Worm (Caenorhabditis elegans): Measurements from ENCODE around the gene far-7.

- TF ChIP-seq unc-62 (GFP tag; optimal IDR thresholded peaks at IDR 0.05) (no peak), R02D3.7 (tag; optimal IDR thresholded peaks at IDR 0.05) (no peak), snpc-4 (tag; optimal IDR thresholded peaks at IDR 0.05) (no peak), mab-5 (tag; optimal IDR thresholded peaks at IDR 0.05) (no peak), mdl-1 (tag; optimal IDR thresholded peaks at IDR 0.05) (no peak), gmeb-1 (tag; optimal IDR thresholded peaks at IDR 0.05) (no peak), lin-13 (GFP tag; optimal IDR thresholded peaks at IDR 0.05) (no peak), nhr-11 (tag; optimal IDR thresholded peaks at IDR 0.05) (no peak), ztf-11 (tag; optimal IDR thresholded peaks at IDR 0.05) (no peak)
These were observed 45.7 kb upstream of the far-7 start, which contains the start of gene B0432.7 for ce11 chrII:273872-274271.

All from whole organism, L2 larva.